Fruit fly (Drosophila melanogaster) whole organism, adult: ENCODE data around the gene CG42762.

Experiments
- CG12768 ChIP-seq: fragments of 200-800 bp; sonication (Bioruptor generic); optimal IDR thresholded peaks from 2 replicates; lab custom pipeline; 2017; ENCODE audit warnings: missing biosample characterization, missing genetic modification characterization, mild to moderate bottlenecking, moderate library complexity, missing genetic modification reagents
- CG1620 ChIP-seq: fragments of 200-800 bp; sonication (Bioruptor generic); optimal IDR thresholded peaks from 2 replicates; lab custom pipeline; 2016; ENCODE audit warnings: missing biosample characterization, missing genetic modification characterization
- CG7045 ChIP-seq: fragments of 200-800 bp; sonication (Bioruptor generic); optimal IDR thresholded peaks from 2 replicates; lab custom pipeline; 2017; ENCODE audit warnings: missing biosample characterization, mild to moderate bottlenecking, missing genetic modification characterization
- Crg-1 ChIP-seq: fragments of 200-800 bp; sonication (Bioruptor generic); optimal IDR thresholded peaks from 2 replicates; lab custom pipeline; 2016; ENCODE audit warnings: missing biosample characterization, missing genetic modification characterization
- kay ChIP-seq: fragments of 200-800 bp; sonication (Bioruptor generic); peaks from one replicate; lab custom pipeline; 2016; ENCODE audit warnings: missing biosample characterization, missing genetic modification characterization, borderline replicate concordance

dm6 chr2L:8146994-8147661, 3.3 kb upstream of the CG42762 start, which contains the start of gene CG31606:
- TF ChIP-seq kay (GFP tag; lab: Kevin White, UChicago) (no peak), Crg-1 (GFP tag; lab: Kevin White, UChicago) (no peak), CG12768 (GFP tag; lab: Kevin White, UChicago) (no peak), CG7045 (GFP tag; lab: Kevin White, UChicago) (no peak), CG1620 (GFP tag; lab: Kevin White, UChicago) (no peak)
